Worm (Caenorhabditis elegans): ENCODE data around the gene gbb-1.
A peak's percentile ranks its signal among the peaks of the same experiment; 100 is the strongest.

ce11 chrX:2960703-2961102 lies 3.0 kb downstream of the gbb-1 start:
- no peak for TF ChIP-seq dox-1 (GFP tag; IDR thresholded peaks at IDR 0.05)
- peak; percentile 72 for TF ChIP-seq snpc-4 (GFP tag; optimal IDR thresholded peaks at IDR 0.05)
- peak; percentile 53 to 94 (median 86) for TF ChIP-seq snpc-4 (tag; optimal IDR thresholded peaks at IDR 0.05)
- no peak for TF ChIP-seq unc-62 (GFP tag; optimal IDR thresholded peaks at IDR 0.05)
- no peak for TF ChIP-seq F49E8.2 (tag; optimal IDR thresholded peaks at IDR 0.05; ENCODE audit: insufficient read depth)
- TF ChIP-seq mcd-1 (GFP tag; IDR thresholded peaks at IDR 0.05) = no peak
- TF ChIP-seq ekl-4 (GFP tag; IDR thresholded peaks at IDR 0.05) = no peak
- TF ChIP-seq T26A5.8 (tag; optimal IDR thresholded peaks at IDR 0.05) = no peak
- TF ChIP-seq Y79H2A.3 (GFP tag; conservative IDR thresholded peaks at IDR 0.05) = no peak
- TF ChIP-seq ama-1 (optimal IDR thresholded peaks at IDR 0.05) = no peak
- no peak for TF ChIP-seq ama-1 (GFP tag; optimal IDR thresholded peaks at IDR 0.05)
- no peak for TF ChIP-seq unc-130 (GFP tag; optimal IDR thresholded peaks at IDR 0.05)
- TF ChIP-seq rpc-1 (optimal IDR thresholded peaks at IDR 0.05) = no peak
- no peak for TF ChIP-seq rpc-1 (tag; optimal IDR thresholded peaks at IDR 0.05)
- TF ChIP-seq ets-4 (GFP tag; optimal IDR thresholded peaks at IDR 0.05) = no peak
- TF ChIP-seq snpc-3.4 (tag; optimal IDR thresholded peaks at IDR 0.05) = no peak
